Worm (Caenorhabditis elegans): Measurements from ENCODE around the gene lipl-2.

ce11 chrV:9812216-9812615 lies 20.8 kb downstream of the lipl-2 start:
- TF ChIP-seq unc-42 (tag; optimal IDR thresholded peaks at IDR 0.05), result no peak
- no peak for TF ChIP-seq ahr-1 (tag; optimal IDR thresholded peaks at IDR 0.05)
- TF ChIP-seq unc-3 (GFP tag; conservative IDR thresholded peaks at IDR 0.05), result no peak
- no peak for TF ChIP-seq unc-3 (tag; optimal IDR thresholded peaks at IDR 0.05)
- TF ChIP-seq elt-4 (tag; optimal IDR thresholded peaks at IDR 0.05), result no peak
